Worm (Caenorhabditis elegans) whole organism, young adult: Measurements from ENCODE around the gene fan-1.

ENCODE experiments used
- B0019.2 ChIP-seq: fragments of 200-800 bp; sonication (Bioruptor generic); conservative IDR thresholded peaks from 2 replicates; pipeline ENCODE4 v1.3.6; 2022; ENCODE audit warnings: missing genetic modification reagents, missing genetic modification characterization, missing compliant biosample characterization
- B0336.3 ChIP-seq: fragments of 200-800 bp; sonication (Bioruptor generic); IDR thresholded peaks from 2 replicates; pipeline ENCODE4 v1.3.6; 2022; ENCODE audit warnings: missing genetic modification characterization, missing compliant biosample characterization
- F23B12.7 ChIP-seq: sonication (generic microtip); optimal IDR thresholded peaks from 2 replicates; lab custom pipeline; 2017; ENCODE audit warnings: missing genetic modification characterization, mild to moderate bottlenecking, missing compliant biosample characterization, antibody characterized with exemption, moderate library complexity; ENCODE audit not compliant: insufficient read depth
- F52B5.7 ChIP-seq: sonication (generic microtip); optimal IDR thresholded peaks from 2 replicates; lab custom pipeline; 2016; ENCODE audit warnings: mild to moderate bottlenecking, missing genetic modification characterization, missing compliant biosample characterization
- K11D2.4 ChIP-seq: fragments of 200-800 bp; sonication (Bioruptor generic); IDR thresholded peaks from 2 replicates; pipeline ENCODE4 v1.3.6; 2022; ENCODE audit warnings: missing genetic modification reagents, missing genetic modification characterization, missing compliant biosample characterization
- Y56A3A.18 ChIP-seq: fragments of 200-800 bp; sonication (Bioruptor generic); IDR thresholded peaks from 2 replicates; pipeline ENCODE4 v1.3.6; 2022; ENCODE audit warnings: missing genetic modification reagents, missing genetic modification characterization, missing compliant biosample characterization
- aptf-2 ChIP-seq: fragments of 200-800 bp; sonication (Bioruptor generic); conservative IDR thresholded peaks from 2 replicates; pipeline ENCODE4 v1.3.6; 2022; ENCODE audit warnings: missing genetic modification reagents, missing genetic modification characterization, missing compliant biosample characterization
- aptf-3 ChIP-seq: fragments of 200-800 bp; sonication (Bioruptor generic); IDR thresholded peaks from 2 replicates; pipeline ENCODE4 v1.3.6; 2022; ENCODE audit warnings: missing genetic modification characterization, missing compliant biosample characterization
- atf-7 ChIP-seq: sonication (generic microtip); optimal IDR thresholded peaks from 2 replicates; lab custom pipeline; 2017; ENCODE audit warnings: mild to moderate bottlenecking, missing genetic modification characterization, missing compliant biosample characterization
- attf-6 ChIP-seq: fragments of 200-800 bp; sonication (Bioruptor generic); IDR thresholded peaks from 2 replicates; pipeline ENCODE4 v1.3.6; 2022; ENCODE audit warnings: missing genetic modification reagents, missing genetic modification characterization, missing compliant biosample characterization
- bed-1 ChIP-seq: fragments of 200-800 bp; sonication (Bioruptor generic); IDR thresholded peaks from 2 replicates; pipeline ENCODE4 v1.3.6; 2022; ENCODE audit warnings: missing genetic modification reagents, missing genetic modification characterization, missing compliant biosample characterization
- cebp-1 ChIP-seq, 2 experiments: fragments of 200-800 bp in 1 of 2; sonication (Bioruptor generic) in 1 of 2; sonication (generic microtip) in 1 of 2; IDR thresholded peaks in 1 of 2; optimal IDR thresholded peaks in 1 of 2; 2 replicates each; pipeline versions ENCODE4 v1.3.6 to Lab custom; 2017 to 2022; ENCODE audit warnings: missing compliant biosample characterization in 2 of 2, missing genetic modification characterization in 2 of 2, mild to moderate bottlenecking in 1 of 2, missing genetic modification reagents in 1 of 2, moderate library complexity in 1 of 2
- ceh-58 ChIP-seq: fragments of 200-800 bp; sonication (Bioruptor generic); IDR thresholded peaks from 2 replicates; pipeline ENCODE4 v1.3.6; 2022; ENCODE audit warnings: missing genetic modification characterization, missing compliant biosample characterization
- chd-7 ChIP-seq: sonication (generic microtip); optimal IDR thresholded peaks from 2 replicates; lab custom pipeline; 2016; ENCODE audit warnings: mild to moderate bottlenecking, missing genetic modification characterization, moderate library complexity, missing compliant biosample characterization
- die-1 ChIP-seq: sonication (generic microtip); optimal IDR thresholded peaks from 2 replicates; lab custom pipeline; 2016; ENCODE audit warnings: missing genotype, mild to moderate bottlenecking, missing genetic modification characterization, missing compliant biosample characterization
- dpff-1 ChIP-seq: sonication (generic microtip); optimal IDR thresholded peaks from 2 replicates; lab custom pipeline; 2017; ENCODE audit warnings: mild to moderate bottlenecking, missing genetic modification characterization, missing compliant biosample characterization
- efl-1 ChIP-seq: fragments of 150-350 bp; optimal IDR thresholded peaks from 2 replicates; lab custom pipeline; 2014; ENCODE audit warnings: missing biosample characterization, missing genetic modification reagents, missing genetic modification characterization
- egl-18 ChIP-seq: fragments of 200-800 bp; sonication (Bioruptor generic); IDR thresholded peaks from 2 replicates; pipeline ENCODE4 v1.3.6; 2022; ENCODE audit warnings: missing genetic modification reagents, missing genetic modification characterization, missing compliant biosample characterization
- egl-44 ChIP-seq: fragments of 200-800 bp; sonication (Bioruptor generic); IDR thresholded peaks from 2 replicates; pipeline ENCODE4 v1.3.6; 2022; ENCODE audit warnings: missing genetic modification reagents, missing genetic modification characterization, missing compliant biosample characterization
- egrh-3 ChIP-seq: fragments of 200-800 bp; sonication (Bioruptor generic); IDR thresholded peaks from 2 replicates; pipeline ENCODE4 v1.3.6; 2022; ENCODE audit warnings: missing genetic modification reagents, missing genetic modification characterization, missing compliant biosample characterization
- him-1 ChIP-seq: sonication (generic microtip); optimal IDR thresholded peaks from 2 replicates; lab custom pipeline; 2016; ENCODE audit warnings: missing genotype, missing genetic modification reagents, missing genetic modification characterization, missing compliant biosample characterization
- hlh-12 ChIP-seq: sonication (generic microtip); optimal IDR thresholded peaks from 2 replicates; lab custom pipeline; 2016; ENCODE audit warnings: missing genetic modification characterization, missing compliant biosample characterization
- lag-1 ChIP-seq: fragments of 200-800 bp; sonication (Bioruptor generic); IDR thresholded peaks from 2 replicates; pipeline ENCODE4 v1.3.6; 2022; ENCODE audit warnings: missing genetic modification reagents, missing genetic modification characterization, missing compliant biosample characterization
- let-526 ChIP-seq: fragments of 200-800 bp; sonication (Bioruptor generic); IDR thresholded peaks from 2 replicates; pipeline ENCODE4 v1.3.6; 2022; ENCODE audit warnings: missing genetic modification reagents, missing genetic modification characterization, missing compliant biosample characterization
- lin-26 ChIP-seq: fragments of 200-800 bp; sonication (Bioruptor generic); IDR thresholded peaks from 2 replicates; pipeline ENCODE4 v1.3.6; 2022; ENCODE audit warnings: missing genetic modification reagents, missing genetic modification characterization, missing compliant biosample characterization
- lin-40 ChIP-seq: sonication (generic microtip); optimal IDR thresholded peaks from 2 replicates; lab custom pipeline; 2016; ENCODE audit warnings: missing genetic modification characterization, mild to moderate bottlenecking, missing compliant biosample characterization, missing genotype, missing genetic modification reagents
- lin-54 ChIP-seq: fragments of 200-800 bp; sonication (Bioruptor generic); optimal IDR thresholded peaks from 2 replicates; lab custom pipeline; 2018; ENCODE audit warnings: mild to moderate bottlenecking, missing genetic modification characterization, missing compliant biosample characterization
- lsy-27 ChIP-seq: sonication (generic microtip); optimal IDR thresholded peaks from 2 replicates; lab custom pipeline; 2017; ENCODE audit warnings: missing genetic modification characterization, mild to moderate bottlenecking, missing compliant biosample characterization, antibody characterized with exemption, missing genotype, borderline replicate concordance; ENCODE audit not compliant: insufficient read depth
- madf-8 ChIP-seq: fragments of 200-800 bp; sonication (Bioruptor generic); conservative IDR thresholded peaks from 2 replicates; pipeline ENCODE4 v1.3.6; 2022; ENCODE audit warnings: missing genetic modification reagents, missing genetic modification characterization, missing compliant biosample characterization
- mcd-1 ChIP-seq: fragments of 200-800 bp; sonication (Bioruptor generic); IDR thresholded peaks from 2 replicates; pipeline ENCODE4 v1.3.6; 2022; ENCODE audit warnings: missing genetic modification reagents, missing genetic modification characterization, missing compliant biosample characterization
- mes-4 ChIP-seq: sonication (generic microtip); optimal IDR thresholded peaks from 2 replicates; lab custom pipeline; 2016; ENCODE audit warnings: missing genotype, missing genetic modification characterization, missing compliant biosample characterization
- mxl-1 ChIP-seq: sonication (generic microtip); optimal IDR thresholded peaks from 2 replicates; lab custom pipeline; 2016; ENCODE audit warnings: missing genetic modification characterization, missing compliant biosample characterization
- nfya-1 ChIP-seq: sonication (generic microtip); optimal IDR thresholded peaks from 2 replicates; lab custom pipeline; 2017; ENCODE audit warnings: antibody characterized with exemption, missing compliant biosample characterization, missing genetic modification characterization, borderline replicate concordance; ENCODE audit not compliant: insufficient read depth
- nfyb-1 ChIP-seq: fragments of 200-800 bp; sonication (Bioruptor generic); IDR thresholded peaks from 2 replicates; pipeline ENCODE4 v1.3.6; 2022; ENCODE audit warnings: missing genetic modification reagents, missing genetic modification characterization, missing compliant biosample characterization
- nhr-120 ChIP-seq: fragments of 200-800 bp; sonication (Bioruptor generic); IDR thresholded peaks from 2 replicates; pipeline ENCODE4 v1.3.6; 2022; ENCODE audit warnings: missing genetic modification characterization, missing compliant biosample characterization
- repo-1 ChIP-seq: sonication (generic microtip); optimal IDR thresholded peaks from 2 replicates; lab custom pipeline; 2017; ENCODE audit warnings: mild to moderate bottlenecking, missing genetic modification characterization, missing compliant biosample characterization
- snpc-1.1 ChIP-seq: sonication (generic microtip); optimal IDR thresholded peaks from 2 replicates; lab custom pipeline; 2017; ENCODE audit warnings: missing genetic modification characterization, mild to moderate bottlenecking, missing compliant biosample characterization, antibody characterized with exemption, moderate library complexity, missing genotype, missing genetic modification reagents; ENCODE audit not compliant: insufficient read depth
- snpc-1.3 ChIP-seq: sonication (generic microtip); optimal IDR thresholded peaks from 2 replicates; lab custom pipeline; 2017; ENCODE audit warnings: missing genetic modification characterization, mild to moderate bottlenecking, missing compliant biosample characterization, antibody characterized with exemption, moderate library complexity, missing genotype, missing genetic modification reagents; ENCODE audit not compliant: insufficient read depth
- snpc-4 ChIP-seq, 5 experiments: fragments of 150-350 bp in 1 of 5; sonication (generic microtip) in 4 of 5; optimal IDR thresholded peaks; 2 replicates each; lab custom pipeline; 2014 to 2018; ENCODE audit warnings: missing genetic modification characterization in 5 of 5, missing biosample characterization in 3 of 5, antibody characterized with exemption in 2 of 5, mild to moderate bottlenecking in 2 of 5, missing compliant biosample characterization in 2 of 5, missing genotype in 2 of 5, moderate library complexity in 2 of 5, missing genetic modification reagents in 1 of 5
- sptf-2 ChIP-seq: fragments of 200-800 bp; sonication (Bioruptor generic); optimal IDR thresholded peaks from 2 replicates; lab custom pipeline; 2018; ENCODE audit warnings: mild to moderate bottlenecking, missing genetic modification characterization, missing compliant biosample characterization
- tbx-9 ChIP-seq: sonication (generic microtip); optimal IDR thresholded peaks from 2 replicates; lab custom pipeline; 2016; ENCODE audit warnings: borderline replicate concordance, missing genetic modification characterization, inconsistent platforms, missing compliant biosample characterization
- unc-62 ChIP-seq: fragments of 150-350 bp; optimal IDR thresholded peaks from 2 replicates; lab custom pipeline; 2014; ENCODE audit warnings: missing biosample characterization, missing genetic modification reagents, missing genetic modification characterization
- xnd-1 ChIP-seq: sonication (generic microtip); optimal IDR thresholded peaks from 2 replicates; lab custom pipeline; 2016; ENCODE audit warnings: missing genotype, missing genetic modification reagents, missing genetic modification characterization, missing compliant biosample characterization
- zfh-2 ChIP-seq: fragments of 200-800 bp; sonication (Bioruptor generic); conservative IDR thresholded peaks from 2 replicates; pipeline ENCODE4 v1.3.6; 2022; ENCODE audit warnings: missing genetic modification reagents, missing genetic modification characterization, missing compliant biosample characterization
- zim-3 ChIP-seq: sonication (generic microtip); optimal IDR thresholded peaks from 2 replicates; lab custom pipeline; 2017; ENCODE audit warnings: mild to moderate bottlenecking, missing genetic modification characterization, moderate library complexity, missing compliant biosample characterization
- ztf-18 ChIP-seq: sonication (generic microtip); optimal IDR thresholded peaks from 2 replicates; lab custom pipeline; 2016; ENCODE audit warnings: missing genotype, mild to moderate bottlenecking, missing genetic modification characterization, missing compliant biosample characterization
- ztf-28 ChIP-seq: fragments of 200-800 bp; sonication (Bioruptor generic); IDR thresholded peaks from 2 replicates; pipeline ENCODE4 v1.3.6; 2022; ENCODE audit warnings: missing genetic modification reagents, missing genetic modification characterization, missing compliant biosample characterization
- ztf-6 ChIP-seq: fragments of 200-800 bp; sonication (Bioruptor generic); IDR thresholded peaks from 2 replicates; pipeline ENCODE4 v1.3.6; 2022; ENCODE audit warnings: missing genetic modification reagents, missing genetic modification characterization, missing compliant biosample characterization

The fan-1 gene

DNA sequence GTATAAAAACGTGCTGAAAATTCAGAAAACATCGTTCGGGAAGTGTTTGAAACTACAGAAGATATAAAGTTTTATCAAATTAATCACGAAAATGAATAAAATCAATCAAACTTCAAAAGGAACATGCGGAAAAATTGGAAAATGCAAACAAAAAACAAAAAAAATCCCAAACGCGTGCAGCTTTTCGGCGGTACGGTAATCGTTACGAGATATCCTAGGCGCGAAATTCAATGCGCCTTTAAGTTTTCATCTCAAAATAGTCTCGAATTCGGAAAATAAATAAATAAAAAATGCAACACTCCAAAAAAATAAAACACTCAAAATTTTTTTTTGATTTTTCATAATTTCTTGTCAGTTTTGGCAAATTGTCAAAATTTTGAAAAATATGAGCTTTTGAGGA is 18.7 kb upstream of the fan-1 start:
- TF ChIP-seq ztf-28 (GFP tag; lab: Robert Waterston, UW) (no peak), F23B12.7 (tag; lab: Kevin White, UChicago) (no peak), mes-4 (tag; lab: Kevin White, UChicago) (no peak), snpc-1.3 (peak; percentile 14), tbx-9 (tag; lab: Kevin White, UChicago) (no peak), lin-40 (no peak), bed-1 (GFP tag; lab: Robert Waterston, UW) (no peak), B0336.3 (GFP tag; lab: Robert Waterston, UW) (no peak), nfyb-1 (GFP tag; lab: Robert Waterston, UW) (no peak), xnd-1 (tag; lab: Kevin White, UChicago) (no peak), lag-1 (GFP tag; lab: Robert Waterston, UW) (no peak), aptf-3 (GFP tag; lab: Robert Waterston, UW) (no peak), F52B5.7 (tag; lab: Kevin White, UChicago) (no peak), mxl-1 (tag; lab: Kevin White, UChicago) (no peak), egrh-3 (GFP tag; lab: Robert Waterston, UW) (no peak), dpff-1 (tag; lab: Kevin White, UChicago) (no peak), lin-54 (GFP tag; lab: Kevin White, UChicago) (no peak), B0019.2 (GFP tag; lab: Robert Waterston, UW) (no peak), sptf-2 (GFP tag; lab: Kevin White, UChicago) (no peak), Y56A3A.18 (GFP tag; lab: Robert Waterston, UW) (no peak), die-1 (tag; lab: Kevin White, UChicago) (no peak), egl-44 (GFP tag; lab: Robert Waterston, UW) (no peak), nfya-1 (no peak), mcd-1 (GFP tag; lab: Robert Waterston, UW) (no peak), aptf-2 (no peak), ceh-58 (GFP tag; lab: Robert Waterston, UW) (no peak), K11D2.4 (no peak), lin-26 (GFP tag; lab: Robert Waterston, UW) (no peak), chd-7 (no peak), ztf-6 (GFP tag; lab: Robert Waterston, UW) (no peak), egl-18 (GFP tag; lab: Robert Waterston, UW) (no peak), snpc-4 (GFP tag; optimal IDR thresholded peaks at IDR 0.05; lab: Kevin White, UChicago) (no peak), snpc-4 (tag; optimal IDR thresholded peaks at IDR 0.05; lab: Kevin White, UChicago) (peak in 3 of 4 experiments; percentile 62 to 86 (median 80)), zfh-2 (GFP tag; lab: Robert Waterston, UW) (no peak), efl-1 (peak; percentile 32), snpc-1.1 (tag; lab: Kevin White, UChicago) (no peak), lsy-27 (tag; lab: Kevin White, UChicago) (no peak), atf-7 (tag; lab: Kevin White, UChicago) (no peak), repo-1 (no peak), let-526 (GFP tag; lab: Robert Waterston, UW) (no peak), unc-62 (GFP tag; lab: Kevin White, UChicago) (no peak), zim-3 (tag; lab: Kevin White, UChicago) (no peak), ztf-18 (no peak), madf-8 (GFP tag; lab: Robert Waterston, UW) (no peak), cebp-1 (GFP tag; IDR thresholded peaks at IDR 0.05; lab: Robert Waterston, UW) (no peak), cebp-1 (tag; optimal IDR thresholded peaks at IDR 0.05; lab: Kevin White, UChicago) (no peak), hlh-12 (no peak), attf-6 (GFP tag; lab: Robert Waterston, UW) (no peak), him-1 (tag; lab: Kevin White, UChicago) (no peak), nhr-120 (GFP tag; lab: Robert Waterston, UW) (no peak)
